Worm (Caenorhabditis elegans) whole organism, L4 larva: ENCODE results near the gene ttr-6.

Experiments
- ceh-32 ChIP-seq: sonication (generic microtip); optimal IDR thresholded peaks from 2 replicates; lab custom pipeline; 2016; ENCODE audit warnings: mild to moderate bottlenecking, missing genetic modification characterization, missing compliant biosample characterization; ENCODE audit not compliant: poor library complexity
- ces-1 ChIP-seq: fragments of 150-350 bp; sonication (generic microtip); optimal IDR thresholded peaks from 4 replicates; lab custom pipeline; 2014; ENCODE audit warnings: missing biosample characterization, missing genetic modification reagents, missing genetic modification characterization
- dpl-1 ChIP-seq: fragments of 150-350 bp; optimal IDR thresholded peaks from 2 replicates; lab custom pipeline; 2014; ENCODE audit warnings: missing biosample characterization, missing genetic modification reagents, missing genetic modification characterization
- egl-27 ChIP-seq: sonication (generic microtip); optimal IDR thresholded peaks from 3 replicates; lab custom pipeline; 2017; ENCODE audit warnings: missing biosample characterization, missing genetic modification reagents, missing genetic modification characterization
- hlh-30 ChIP-seq: sonication (generic microtip); optimal IDR thresholded peaks from 2 replicates; lab custom pipeline; 2017; ENCODE audit warnings: antibody characterized with exemption, mild to moderate bottlenecking, missing genetic modification characterization, missing compliant biosample characterization; ENCODE audit not compliant: insufficient read depth
- jun-1 ChIP-seq: fragments of 150-350 bp; optimal IDR thresholded peaks from 2 replicates; lab custom pipeline; 2014; ENCODE audit warnings: missing biosample characterization, missing genetic modification reagents, missing genetic modification characterization
- lim-7 ChIP-seq: fragments of 200-800 bp; sonication (Bioruptor generic); IDR thresholded peaks from 2 replicates; pipeline ENCODE4 v1.3.6; 2022; ENCODE audit warnings: missing genetic modification characterization, missing compliant biosample characterization
- madf-5 ChIP-seq, 2 experiments: fragments of 200-800 bp; sonication (Bioruptor generic); IDR thresholded peaks; 2 replicates each; pipeline ENCODE4 v1.3.6; 2022; ENCODE audit warnings: missing compliant biosample characterization in 2 of 2, missing genetic modification characterization in 2 of 2
- nhr-11 ChIP-seq: fragments of 150-350 bp; optimal IDR thresholded peaks from 2 replicates; lab custom pipeline; 2014; ENCODE audit warnings: missing biosample characterization, missing genetic modification characterization
- zag-1 ChIP-seq: fragments of 150-350 bp; optimal IDR thresholded peaks from 2 replicates; lab custom pipeline; 2014; ENCODE audit warnings: missing biosample characterization, missing genetic modification characterization
- zip-2 ChIP-seq: fragments of 150-350 bp; optimal IDR thresholded peaks from 2 replicates; lab custom pipeline; 2014; ENCODE audit warnings: missing biosample characterization, missing genetic modification characterization

DNA sequence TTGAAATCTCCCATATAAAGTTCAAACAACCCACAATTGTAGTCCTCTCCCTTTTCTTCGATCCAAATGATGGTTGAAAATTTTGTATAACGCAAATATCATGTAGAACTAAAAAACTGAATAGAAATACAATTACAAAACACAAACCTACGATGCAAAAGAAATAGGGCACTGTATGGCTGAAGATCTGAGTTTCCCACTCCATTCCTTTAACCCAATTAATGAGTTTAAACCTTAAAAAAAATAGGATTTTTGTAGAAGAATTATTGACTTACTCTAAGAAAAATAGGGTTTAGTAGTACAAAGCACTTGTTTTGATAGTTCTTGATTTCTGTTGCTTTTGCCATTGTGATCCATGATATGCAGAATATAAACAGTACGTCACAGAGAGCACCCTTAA lies 13.5 kb downstream of the ttr-6 start:
- TF ChIP-seq hlh-30 (tag; lab: Kevin White, UChicago) (no peak), zag-1 (tag; lab: Kevin White, UChicago) (no peak), egl-27 (tag; lab: Kevin White, UChicago) (no peak), lim-7 (GFP tag; lab: Robert Waterston, UW) (no peak), madf-5 (GFP tag; IDR thresholded peaks at IDR 0.05; lab: Robert Waterston, UW) (no peak), nhr-11 (tag; lab: Kevin White, UChicago) (no peak), zip-2 (tag; lab: Kevin White, UChicago) (no peak), ces-1 (GFP tag; lab: Kevin White, UChicago) (no peak), jun-1 (tag; lab: Kevin White, UChicago) (no peak), dpl-1 (GFP tag; lab: Kevin White, UChicago) (no peak), ceh-32 (tag; lab: Kevin White, UChicago) (no peak)
